Worm (Caenorhabditis elegans) whole organism, midembryonic: ENCODE results near the gene Y26G10.5.

ENCODE experiments used
- T22C8.4 ChIP-seq: fragments of 200-800 bp; sonication (Bioruptor generic); IDR thresholded peaks from 2 replicates; pipeline ENCODE4 v1.3.6; 2022; ENCODE audit warnings: missing genetic modification characterization, missing compliant biosample characterization
- cog-1 ChIP-seq: sonication (generic microtip); optimal IDR thresholded peaks from 2 replicates; lab custom pipeline; 2016; ENCODE audit warnings: missing genetic modification characterization, missing compliant biosample characterization
- ref-1 ChIP-seq: fragments of 200-800 bp; sonication (Bioruptor generic); conservative IDR thresholded peaks from 2 replicates; pipeline ENCODE4 v1.3.6; 2022; ENCODE audit warnings: missing genetic modification reagents, missing genetic modification characterization, missing compliant biosample characterization
- tab-1 ChIP-seq: fragments of 200-800 bp; sonication (Bioruptor generic); IDR thresholded peaks from 2 replicates; pipeline ENCODE4 v1.3.6; 2022; ENCODE audit warnings: missing genetic modification characterization, missing compliant biosample characterization
- ztf-29 ChIP-seq: fragments of 200-800 bp; sonication (Bioruptor generic); IDR thresholded peaks from 2 replicates; pipeline ENCODE4 v1.3.6; 2022; ENCODE audit warnings: missing genetic modification reagents, missing genetic modification characterization, missing compliant biosample characterization

- TF ChIP-seq cog-1 = no peak
- TF ChIP-seq tab-1 (GFP tag; lab: Robert Waterston, UW) = no peak
- TF ChIP-seq T22C8.4 = no peak
- no peak for TF ChIP-seq ref-1 (GFP tag; lab: Robert Waterston, UW)
- TF ChIP-seq ztf-29 = no peak
Observed at ce11 chrV:17667676-17668075, 33.0 kb downstream of the Y26G10.5 start, which contains the start of gene F59A1.12.
